Fruit fly (Drosophila melanogaster) whole organism, embryonic: ENCODE measurements around the gene Gpo3.

Experiments
- Antp ChIP-seq: fragments of 200-800 bp; sonication (Bioruptor generic); optimal IDR thresholded peaks from 3 replicates; lab custom pipeline; 2016; ENCODE audit warnings: missing biosample characterization, missing genetic modification characterization
- B-H2 ChIP-seq: fragments of 200-800 bp; sonication (Bioruptor generic); optimal IDR thresholded peaks from 2 replicates; lab custom pipeline; 2018; ENCODE audit warnings: missing biosample characterization, mild to moderate bottlenecking, missing genetic modification characterization
- BtbVII ChIP-seq: fragments of 200-800 bp; sonication (Bioruptor generic); optimal IDR thresholded peaks from 3 replicates; lab custom pipeline; 2017; ENCODE audit warnings: missing biosample characterization, mild to moderate bottlenecking, missing genetic modification characterization
- CG10209 ChIP-seq: fragments of 200-800 bp; sonication (Bioruptor generic); optimal IDR thresholded peaks from 3 replicates; lab custom pipeline; 2017; ENCODE audit warnings: missing biosample characterization, mild to moderate bottlenecking, missing genetic modification characterization, missing genetic modification reagents
- CG10321 ChIP-seq: fragments of 200-800 bp; sonication (Bioruptor generic); IDR thresholded peaks from 2 replicates; pipeline ENCODE4 v1.3.6; 2022; ENCODE audit warnings: missing biosample characterization, missing genetic modification characterization
- CG10431 ChIP-seq: fragments of 200-800 bp; sonication (Bioruptor generic); optimal IDR thresholded peaks from 3 replicates; lab custom pipeline; 2018; ENCODE audit warnings: missing biosample characterization, mild to moderate bottlenecking, missing genetic modification characterization
- CG12769 ChIP-seq: fragments of 200-800 bp; sonication (Bioruptor generic); optimal IDR thresholded peaks from 2 replicates; lab custom pipeline; 2019; ENCODE audit warnings: missing biosample characterization, mild to moderate bottlenecking, missing genetic modification characterization, moderate library complexity
- CG13424 ChIP-seq: fragments of 200-800 bp; sonication (Bioruptor generic); optimal IDR thresholded peaks from 2 replicates; lab custom pipeline; 2019; ENCODE audit warnings: missing biosample characterization, mild to moderate bottlenecking, missing genetic modification characterization, moderate library complexity
- CG16779 ChIP-seq: fragments of 200-800 bp; sonication (Bioruptor generic); IDR thresholded peaks from 2 replicates; pipeline ENCODE4 v1.3.6; 2022; ENCODE audit warnings: missing biosample characterization, missing genetic modification characterization
- CG17328 ChIP-seq: fragments of 200-800 bp; sonication (Bioruptor generic); IDR thresholded peaks from 2 replicates; pipeline ENCODE4 v1.3.6; 2022; ENCODE audit warnings: missing biosample characterization, missing genetic modification characterization
- CG17612 ChIP-seq: fragments of 200-800 bp; sonication (Bioruptor generic); IDR thresholded peaks from 2 replicates; pipeline ENCODE4 v1.3.6; 2022; ENCODE audit warnings: missing biosample characterization, missing genetic modification characterization
- CG17802 ChIP-seq: fragments of 200-800 bp; sonication (Bioruptor generic); optimal IDR thresholded peaks from 2 replicates; lab custom pipeline; 2018; ENCODE audit warnings: missing biosample characterization, mild to moderate bottlenecking, missing genetic modification characterization, moderate library complexity
- CG18262 ChIP-seq: fragments of 200-800 bp; optimal IDR thresholded peaks from 3 replicates; lab custom pipeline; 2019; ENCODE audit warnings: missing biosample characterization, mild to moderate bottlenecking, missing genetic modification characterization, moderate library complexity
- CG30431 ChIP-seq: fragments of 200-800 bp; sonication (Bioruptor generic); optimal IDR thresholded peaks from 2 replicates; lab custom pipeline; 2017; ENCODE audit warnings: missing biosample characterization, missing genetic modification characterization
- CG3065 ChIP-seq: fragments of 200-800 bp; sonication (Bioruptor generic); optimal IDR thresholded peaks from 2 replicates; lab custom pipeline; 2016; ENCODE audit warnings: missing biosample characterization, missing genetic modification characterization
- CG4360 ChIP-seq: fragments of 200-800 bp; sonication (Bioruptor generic); IDR thresholded peaks from 2 replicates; pipeline ENCODE4 v1.3.6; 2022; ENCODE audit warnings: missing biosample characterization, missing genetic modification characterization
- CG6254 ChIP-seq: fragments of 200-800 bp; sonication (Bioruptor generic); optimal IDR thresholded peaks from 3 replicates; lab custom pipeline; 2017; ENCODE audit warnings: mild to moderate bottlenecking, missing biosample characterization, missing genetic modification reagents, missing genetic modification characterization
- CG7928 ChIP-seq: fragments of 200-800 bp; sonication (Bioruptor generic); optimal IDR thresholded peaks from 2 replicates; lab custom pipeline; 2017; ENCODE audit warnings: missing biosample characterization, mild to moderate bottlenecking, missing genetic modification characterization
- Dbx ChIP-seq: fragments of 200-800 bp; sonication (Bioruptor generic); IDR thresholded peaks from 3 replicates; pipeline ENCODE4 v1.3.6; 2022; ENCODE audit warnings: missing biosample characterization, missing genetic modification characterization
- Dp ChIP-seq: fragments of 200-800 bp; sonication (Bioruptor generic); optimal IDR thresholded peaks from 2 replicates; lab custom pipeline; 2018; ENCODE audit warnings: missing biosample characterization, mild to moderate bottlenecking, missing genetic modification characterization, moderate library complexity
- ERR ChIP-seq: fragments of 200-800 bp; sonication (Bioruptor generic); optimal IDR thresholded peaks from 2 replicates; lab custom pipeline; 2016; ENCODE audit warnings: missing biosample characterization, missing genetic modification characterization
- HLH3B ChIP-seq: fragments of 200-800 bp; sonication (Bioruptor generic); IDR thresholded peaks from 2 replicates; pipeline ENCODE4 v1.3.6; 2022; ENCODE audit warnings: missing biosample characterization, missing genetic modification characterization
- Mes4 ChIP-seq: fragments of 200-800 bp; sonication (Bioruptor generic); optimal IDR thresholded peaks from 2 replicates; lab custom pipeline; 2016; ENCODE audit warnings: missing biosample characterization, missing genetic modification characterization
- NC2β ChIP-seq: fragments of 200-800 bp; sonication (Bioruptor generic); optimal IDR thresholded peaks from 2 replicates; lab custom pipeline; 2016; ENCODE audit warnings: missing biosample characterization, missing genetic modification characterization
- NK7.1 ChIP-seq: fragments of 200-800 bp; sonication (Bioruptor generic); optimal IDR thresholded peaks from 3 replicates; lab custom pipeline; 2016; ENCODE audit warnings: missing biosample characterization, missing genetic modification characterization
- Six4 ChIP-seq: fragments of 200-800 bp; sonication (Bioruptor generic); optimal IDR thresholded peaks from 2 replicates; lab custom pipeline; 2016; ENCODE audit warnings: missing biosample characterization, missing genetic modification characterization
- Sry-β ChIP-seq: fragments of 200-800 bp; sonication (Bioruptor generic); optimal IDR thresholded peaks from 2 replicates; lab custom pipeline; 2018; ENCODE audit warnings: missing biosample characterization, mild to moderate bottlenecking, missing genetic modification characterization, moderate library complexity
- Xbp1 ChIP-seq: fragments of 200-800 bp; sonication (Bioruptor generic); optimal IDR thresholded peaks from 3 replicates; lab custom pipeline; 2016; ENCODE audit warnings: missing biosample characterization, mild to moderate bottlenecking, missing genetic modification characterization
- bbx ChIP-seq: fragments of 200-800 bp; sonication (Bioruptor generic); IDR thresholded peaks from 2 replicates; pipeline ENCODE4 v1.3.6; 2022; ENCODE audit warnings: missing biosample characterization, missing genetic modification characterization; ENCODE audit not compliant: partially characterized antibody
- br ChIP-seq: fragments of >200 bp; optimal IDR thresholded peaks from 2 replicates; lab custom pipeline; 2017
- crc ChIP-seq: fragments of 200-800 bp; sonication (Bioruptor generic); optimal IDR thresholded peaks from 2 replicates; lab custom pipeline; 2016; ENCODE audit warnings: missing biosample characterization, missing genetic modification characterization
- emc ChIP-seq: fragments of 200-800 bp; sonication (Bioruptor generic); optimal IDR thresholded peaks from 2 replicates; lab custom pipeline; 2016; ENCODE audit warnings: missing biosample characterization, missing genetic modification characterization
- en ChIP-seq: fragments of 200-800 bp; sonication (Bioruptor generic); optimal IDR thresholded peaks from 2 replicates; lab custom pipeline; 2016; ENCODE audit warnings: missing biosample characterization, missing genetic modification characterization
- lilli ChIP-seq: fragments of 200-800 bp; sonication (Bioruptor generic); optimal IDR thresholded peaks from 3 replicates; lab custom pipeline; 2016; ENCODE audit warnings: missing biosample characterization, missing genetic modification characterization
- lola ChIP-seq, 3 experiments: fragments of >200 bp in 2 of 3; fragments of 200-800 bp in 1 of 3; sonication (Bioruptor generic) in 1 of 3; optimal IDR thresholded peaks; 2 replicates each; lab custom pipeline; 2017 to 2019; ENCODE audit warnings: missing biosample characterization in 3 of 3, missing genetic modification characterization in 3 of 3, mild to moderate bottlenecking in 1 of 3, moderate library complexity in 1 of 3
- nmo ChIP-seq: fragments of 200-800 bp; sonication (Bioruptor generic); optimal IDR thresholded peaks from 2 replicates; lab custom pipeline; 2018; ENCODE audit warnings: missing biosample characterization, mild to moderate bottlenecking, missing genetic modification characterization, moderate library complexity
- peb ChIP-seq: fragments of 200-800 bp; sonication (Bioruptor generic); IDR thresholded peaks from 2 replicates; pipeline ENCODE4 v1.3.6; 2022; ENCODE audit warnings: missing biosample characterization, missing genetic modification characterization
- pfk ChIP-seq: fragments of 200-800 bp; sonication (Bioruptor generic); optimal IDR thresholded peaks from 2 replicates; lab custom pipeline; 2018; ENCODE audit warnings: missing biosample characterization, mild to moderate bottlenecking, missing genetic modification characterization, moderate library complexity
- prd ChIP-seq, 3 experiments: fragments of >200 bp in 2 of 3; fragments of 200-800 bp in 1 of 3; sonication (Bioruptor generic) in 1 of 3; optimal IDR thresholded peaks in 2 of 3; IDR thresholded peaks in 1 of 3; 2 replicates in 2 of 3; 3 replicates in 1 of 3; pipeline versions ENCODE4 v1.3.6 to Lab custom; 2017 to 2022; ENCODE audit warnings: missing biosample characterization in 1 of 3, missing genetic modification characterization in 1 of 3
- psq ChIP-seq: fragments of 200-800 bp; sonication (Bioruptor generic); optimal IDR thresholded peaks from 2 replicates; lab custom pipeline; 2017; ENCODE audit warnings: missing biosample characterization, missing genetic modification characterization
- ro ChIP-seq: fragments of 200-800 bp; sonication (Bioruptor generic); IDR thresholded peaks from 2 replicates; pipeline ENCODE4 v1.3.6; 2022; ENCODE audit warnings: missing biosample characterization, missing genetic modification characterization
- row ChIP-seq: fragments of 200-800 bp; sonication (Bioruptor generic); IDR thresholded peaks from 3 replicates; pipeline ENCODE4 v1.3.6; 2022; ENCODE audit warnings: missing biosample characterization, missing genetic modification characterization
- sd ChIP-seq: fragments of 200-800 bp; sonication (Bioruptor generic); optimal IDR thresholded peaks from 3 replicates; lab custom pipeline; 2018; ENCODE audit warnings: missing biosample characterization, mild to moderate bottlenecking, missing genetic modification characterization, moderate library complexity
- slbo ChIP-seq: fragments of 200-800 bp; sonication (Bioruptor generic); IDR thresholded peaks from 2 replicates; pipeline ENCODE4 v1.3.6; 2022; ENCODE audit warnings: missing biosample characterization, missing genetic modification characterization
- so ChIP-seq: fragments of 200-800 bp; sonication (Bioruptor generic); IDR thresholded peaks from 3 replicates; pipeline ENCODE4 v1.3.6; 2022; ENCODE audit warnings: missing biosample characterization, missing genetic modification characterization
- sr ChIP-seq: fragments of 200-800 bp; sonication (Bioruptor generic); IDR thresholded peaks from 3 replicates; pipeline ENCODE4 v1.3.6; 2022; ENCODE audit warnings: missing biosample characterization, missing genetic modification characterization
- tio ChIP-seq: fragments of 200-800 bp; sonication (Bioruptor generic); optimal IDR thresholded peaks from 2 replicates; lab custom pipeline; 2017; ENCODE audit warnings: missing biosample characterization, missing genetic modification characterization, inconsistent platforms
- tna ChIP-seq: fragments of 200-800 bp; sonication (Bioruptor generic); IDR thresholded peaks from 2 replicates; pipeline ENCODE4 v1.3.6; 2022; ENCODE audit warnings: missing biosample characterization, missing genetic modification characterization; ENCODE audit not compliant: partially characterized antibody
- toy ChIP-seq: fragments of 200-800 bp; sonication (Bioruptor generic); IDR thresholded peaks from 2 replicates; pipeline ENCODE4 v1.3.6; 2022; ENCODE audit warnings: missing biosample characterization, missing genetic modification characterization
- tx ChIP-seq: fragments of 200-800 bp; sonication (Bioruptor generic); optimal IDR thresholded peaks from 2 replicates; lab custom pipeline; 2016; ENCODE audit warnings: missing biosample characterization, missing genetic modification characterization

The Gpo3 gene

dm6 chr2L:13665025-13665881, 42.8 kb upstream of the Gpo3 start, which contains the start of gene CG18507 (continued):
- TF ChIP-seq Mes4 (GFP tag; lab: Kevin White, UChicago) = no peak
- no peak for TF ChIP-seq tna (GFP tag; lab: Robert Waterston, UW)
- no peak for TF ChIP-seq so (GFP tag; lab: Robert Waterston, UW)
- TF ChIP-seq CG6254 (GFP tag; lab: Kevin White, UChicago) = no peak
- peak; percentile 49 for TF ChIP-seq row
- peak; percentile 29 for TF ChIP-seq CG18262 (tag; lab: Kevin White, UChicago)
- no peak for TF ChIP-seq peb
- no peak for TF ChIP-seq B-H2
- TF ChIP-seq CG3065 = no peak
- TF ChIP-seq CG17802 = no peak
- TF ChIP-seq tio (GFP tag; lab: Kevin White, UChicago) = no peak
- TF ChIP-seq prd (optimal IDR thresholded peaks at IDR 0.05; lab: Kevin White, UChicago) = no peak
- TF ChIP-seq prd (GFP tag; IDR thresholded peaks at IDR 0.05; lab: Robert Waterston, UW) = 0 out of 3 replicates have a peak, but pooled peaks have one; percentile 35
- no peak for TF ChIP-seq psq
- TF ChIP-seq Sry-β = no peak
- no peak for TF ChIP-seq CG10321 (GFP tag; lab: Robert Waterston, UW)
- TF ChIP-seq pfk (GFP tag; lab: Kevin White, UChicago) = peak; percentile 84
- TF ChIP-seq CG4360 = no peak
- peak in 1 of 3 experiments; percentile 1 for TF ChIP-seq lola (GFP tag; optimal IDR thresholded peaks at IDR 0.05; lab: Kevin White, UChicago)
- no peak for TF ChIP-seq CG30431 (GFP tag; lab: Kevin White, UChicago)
- TF ChIP-seq emc (GFP tag; lab: Kevin White, UChicago) = no peak
- 0 out of 3 replicates have a peak, but pooled peaks have one; percentile 19 for TF ChIP-seq Dbx (GFP tag; lab: Robert Waterston, UW)
- no peak for TF ChIP-seq CG10209 (GFP tag; lab: Kevin White, UChicago)
- TF ChIP-seq ERR (GFP tag; lab: Kevin White, UChicago) = no peak
- no peak for TF ChIP-seq bbx (GFP tag; lab: Robert Waterston, UW)
- peak; percentile 41; the same call in 1 of the 3 replicates for TF ChIP-seq sr
- TF ChIP-seq CG17328 (GFP tag; lab: Robert Waterston, UW) = no peak
- no peak for TF ChIP-seq CG16779 (GFP tag; lab: Robert Waterston, UW)
- TF ChIP-seq lilli (GFP tag; lab: Kevin White, UChicago) = no peak
- no peak for TF ChIP-seq en
- peak; percentile 31; the same call in 1 of the 2 replicates for TF ChIP-seq slbo (GFP tag; lab: Robert Waterston, UW)
- no peak for TF ChIP-seq tx (GFP tag; lab: Kevin White, UChicago)
- no peak for TF ChIP-seq NK7.1 (GFP tag; lab: Kevin White, UChicago)
- no peak for TF ChIP-seq Six4 (GFP tag; lab: Kevin White, UChicago)
- no peak for TF ChIP-seq CG7928 (GFP tag; lab: Kevin White, UChicago)
- no peak for TF ChIP-seq crc (GFP tag; lab: Kevin White, UChicago)
- TF ChIP-seq nmo (GFP tag; lab: Kevin White, UChicago) = no peak
- TF ChIP-seq CG12769 = no peak
- no peak for TF ChIP-seq Dp (GFP tag; lab: Kevin White, UChicago)
- no peak for TF ChIP-seq ro (GFP tag; lab: Robert Waterston, UW)
- TF ChIP-seq Antp (GFP tag; lab: Kevin White, UChicago) = no peak
- TF ChIP-seq Xbp1 = no peak
- TF ChIP-seq BtbVII = no peak
- TF ChIP-seq sd (tag; lab: Kevin White, UChicago) = no peak
- TF ChIP-seq toy (GFP tag; lab: Robert Waterston, UW) = no peak
- TF ChIP-seq CG17612 (GFP tag; lab: Robert Waterston, UW) = no peak
- TF ChIP-seq NC2β (GFP tag; lab: Kevin White, UChicago) = no peak
- TF ChIP-seq CG13424 (tag; lab: Kevin White, UChicago) = no peak
- no peak for TF ChIP-seq br (lab: Kevin White, UChicago)
- TF ChIP-seq CG10431 (GFP tag; lab: Kevin White, UChicago) = no peak
- no peak for TF ChIP-seq HLH3B (GFP tag; lab: Robert Waterston, UW)
